Fruit fly (Drosophila melanogaster): ENCODE measurements around the gene CG18178.

CG18178 gene

DNA sequence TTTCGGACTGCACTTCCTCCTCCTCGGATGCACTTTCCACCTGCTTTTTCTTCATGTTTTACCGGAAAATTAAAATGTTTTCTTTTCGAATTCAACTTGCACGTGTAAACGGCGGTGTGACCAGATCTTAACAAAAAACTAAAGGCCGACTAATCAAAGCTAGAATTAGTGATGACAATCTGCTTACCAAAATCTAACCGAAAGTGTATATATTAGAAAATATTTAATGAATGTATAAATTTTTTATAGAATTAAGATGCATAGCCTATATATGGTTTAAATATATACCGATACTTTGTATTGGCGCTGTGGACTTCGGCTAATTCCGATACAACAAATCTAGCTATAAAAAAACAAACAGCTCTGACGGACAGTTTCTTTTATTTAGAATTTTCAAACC lies at the start of gene CG18178, which contains the start of gene CG14174 (continued):
- no peak for TF ChIP-seq sd (tag; optimal IDR thresholded peaks at IDR 0.05)
- no peak for TF ChIP-seq CG2199 (GFP tag; IDR thresholded peaks at IDR 0.05)
- TF ChIP-seq CG15073 (GFP tag; optimal IDR thresholded peaks at IDR 0.05), result no peak
- TF ChIP-seq Ssrp (tag; optimal IDR thresholded peaks at IDR 0.05), result peak; percentile 78
- peak; percentile 57 for TF ChIP-seq caup (GFP tag; optimal IDR thresholded peaks at IDR 0.05; ENCODE audit: severe bottlenecking)
- no peak for TF ChIP-seq Side (GFP tag; optimal IDR thresholded peaks at IDR 0.05)
- peak; percentile 58 for TF ChIP-seq gfzf (GFP tag; optimal IDR thresholded peaks at IDR 0.05)
- peak; percentile 63 for TF ChIP-seq CG13287 (GFP tag; IDR thresholded peaks at IDR 0.05; ENCODE audit: partially characterized antibody)
- no peak for TF ChIP-seq CG8478 (optimal IDR thresholded peaks at IDR 0.05)
- TF ChIP-seq Meics (GFP tag; optimal IDR thresholded peaks at IDR 0.05), result peak; percentile 48
- TF ChIP-seq CG11085 (GFP tag; IDR thresholded peaks at IDR 0.05), result no peak; the same call in 1 of the 2 replicates
- TF ChIP-seq CG17829 (tag; optimal IDR thresholded peaks at IDR 0.05), result peak; percentile 83
- TF ChIP-seq stwl (tag; optimal IDR thresholded peaks at IDR 0.05), result peak; percentile 35
- TF ChIP-seq HLH3B (GFP tag; IDR thresholded peaks at IDR 0.05), result peak; percentile 68
- TF ChIP-seq zen2 (GFP tag; IDR thresholded peaks at IDR 0.05; ENCODE audit: partially characterized antibody), result no peak
- TF ChIP-seq CG12769 (tag; optimal IDR thresholded peaks at IDR 0.05), result no peak
- no peak for TF ChIP-seq pum (GFP tag; optimal IDR thresholded peaks at IDR 0.05)
- no peak for TF ChIP-seq CG13624 (GFP tag; optimal IDR thresholded peaks at IDR 0.05)
- TF ChIP-seq CG2875 (GFP tag; optimal IDR thresholded peaks at IDR 0.05), result no peak
- TF ChIP-seq Mes4 (GFP tag; optimal IDR thresholded peaks at IDR 0.05), result no peak
- TF ChIP-seq Awh (GFP tag; IDR thresholded peaks at IDR 0.05), result no peak
- no peak for TF ChIP-seq D (optimal IDR thresholded peaks at IDR 0.05)
- TF ChIP-seq D (GFP tag; optimal IDR thresholded peaks at IDR 0.05), result peak; percentile 16
- TF ChIP-seq Eip74EF (GFP tag; optimal IDR thresholded peaks at IDR 0.05), result no peak
- TF ChIP-seq CG11560 (tag; IDR thresholded peaks at IDR 0.05), result no peak
- peak; percentile 62 for TF ChIP-seq CG4404 (GFP tag; IDR thresholded peaks at IDR 0.05)
- no peak for TF ChIP-seq Bgb (GFP tag; IDR thresholded peaks at IDR 0.05; ENCODE audit: partially characterized antibody)
- no peak for TF ChIP-seq CTCF (GFP tag; optimal IDR thresholded peaks at IDR 0.05)
- no peak for TF ChIP-seq CG7271 (tag; optimal IDR thresholded peaks at IDR 0.05)
- no peak for TF ChIP-seq CG1024 (GFP tag; IDR thresholded peaks at IDR 0.05)
- TF ChIP-seq CG4424 (GFP tag; optimal IDR thresholded peaks at IDR 0.05), result peak; percentile 74
- no peak for TF ChIP-seq Doc2 (GFP tag; IDR thresholded peaks at IDR 0.05)
- TF ChIP-seq CG3065 (GFP tag; optimal IDR thresholded peaks at IDR 0.05), result peak; percentile 20
- TF ChIP-seq grn (GFP tag; optimal IDR thresholded peaks at IDR 0.05), result no peak
- no peak for TF ChIP-seq repo (GFP tag; optimal IDR thresholded peaks at IDR 0.05)
- TF ChIP-seq CG12155 (GFP tag; optimal IDR thresholded peaks at IDR 0.05), result peak; percentile 54
- no peak for TF ChIP-seq fu2 (GFP tag; optimal IDR thresholded peaks at IDR 0.05)
- TF ChIP-seq danr (GFP tag; IDR thresholded peaks at IDR 0.05), result 0 out of 2 replicates have a peak, but pooled peaks have one; percentile 12
- peak; percentile 42 for TF ChIP-seq CG7928 (GFP tag; optimal IDR thresholded peaks at IDR 0.05)
- TF ChIP-seq otp (GFP tag; IDR thresholded peaks at IDR 0.05), result no peak
- TF ChIP-seq wdn (GFP tag; IDR thresholded peaks at IDR 0.05), result no peak
- no peak for TF ChIP-seq CG10321 (GFP tag; IDR thresholded peaks at IDR 0.05)
- TF ChIP-seq bcd (GFP tag; optimal IDR thresholded peaks at IDR 0.05), result peak; percentile 65
- TF ChIP-seq ac (GFP tag; optimal IDR thresholded peaks at IDR 0.05), result peak; percentile 5
- no peak for TF ChIP-seq Atf3 (GFP tag; optimal IDR thresholded peaks at IDR 0.05)
- TF ChIP-seq Poxn (GFP tag; IDR thresholded peaks at IDR 0.05), result no peak
- TF ChIP-seq CoRest (tag; optimal IDR thresholded peaks at IDR 0.05), result peak; percentile 87
- peak; percentile 34 for TF ChIP-seq nom (GFP tag; optimal IDR thresholded peaks at IDR 0.05)
- TF ChIP-seq wor (GFP tag; IDR thresholded peaks at IDR 0.05), result peak; percentile 56; the same call in 1 of the 2 replicates
- peak; percentile 70 for TF ChIP-seq zfh1 (GFP tag; IDR thresholded peaks at IDR 0.05)
- TF ChIP-seq klu (GFP tag; IDR thresholded peaks at IDR 0.05), result no peak; the same call in 1 of the 2 replicates
- TF ChIP-seq Sox102F (GFP tag; optimal IDR thresholded peaks at IDR 0.05), result peak; percentile 71
- TF ChIP-seq CG17361 (GFP tag; IDR thresholded peaks at IDR 0.05), result peak; percentile 89

Data from whole organism, embryonic.